Fruit fly (Drosophila melanogaster): ENCODE results near the gene CG11380.

CG11380 gene

dm6 chrX:1229098-1229497 lies 38.0 kb downstream of the CG11380 start:
- TF ChIP-seq brk (GFP tag; optimal IDR thresholded peaks at IDR 0.05), result no peak
- TF ChIP-seq foxo (GFP tag; optimal IDR thresholded peaks at IDR 0.05), result peak in 1 of 2 experiments; percentile 16

dm6 chrX:1229567-1229966 lies 38.5 kb downstream of the CG11380 start:
- TF ChIP-seq dmrt93B (GFP tag; optimal IDR thresholded peaks at IDR 0.05) (no peak), Hr78 (GFP tag; optimal IDR thresholded peaks at IDR 0.05) (no peak), dl (GFP tag; optimal IDR thresholded peaks at IDR 0.05; ENCODE audit: insufficient read depth in 1 of 2, partially characterized antibody in 2 of 2) (no peak), ey (GFP tag; optimal IDR thresholded peaks at IDR 0.05) (no peak), psq (GFP tag; optimal IDR thresholded peaks at IDR 0.05) (no peak), CrebA (GFP tag; optimal IDR thresholded peaks at IDR 0.05; ENCODE audit: borderline replicate concordance) (no peak), Abd-B (GFP tag; optimal IDR thresholded peaks at IDR 0.05) (no peak), Sp1 (GFP tag; optimal IDR thresholded peaks at IDR 0.05) (no peak), foxo (GFP tag; optimal IDR thresholded peaks at IDR 0.05) (no peak), fru (GFP tag; optimal IDR thresholded peaks at IDR 0.05) (no peak), Dif (GFP tag; optimal IDR thresholded peaks at IDR 0.05; ENCODE audit: partially characterized antibody) (no peak), jim (GFP tag; optimal IDR thresholded peaks at IDR 0.05) (no peak), GATAd (GFP tag; optimal IDR thresholded peaks at IDR 0.05) (no peak), Dfd (GFP tag; optimal IDR thresholded peaks at IDR 0.05) (no peak)

DNA sequence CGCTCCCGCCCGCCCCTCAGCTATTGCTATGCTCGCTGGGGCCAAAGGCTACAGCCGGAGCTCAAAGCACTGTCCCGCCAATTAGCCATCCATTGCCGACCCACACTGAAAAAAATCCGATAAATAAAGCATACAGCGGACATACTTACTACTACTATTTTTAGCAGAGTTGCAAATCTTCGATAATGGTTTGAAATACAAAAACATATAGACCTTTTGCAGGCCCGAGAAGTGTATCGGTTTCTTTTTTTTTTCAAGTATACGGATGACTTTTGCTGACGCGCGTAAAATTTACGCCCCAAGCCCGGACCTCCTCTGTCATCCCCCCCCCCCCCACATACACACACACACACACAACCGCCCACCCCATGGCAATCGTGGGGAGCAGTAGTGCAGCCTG lies 40.6 kb downstream of the CG11380 start:
- TF ChIP-seq Hr83 (GFP tag; optimal IDR thresholded peaks at IDR 0.05; ENCODE audit: poor library complexity, severe bottlenecking) (no peak), Dfd (GFP tag; optimal IDR thresholded peaks at IDR 0.05) (no peak), OdsH (GFP tag; optimal IDR thresholded peaks at IDR 0.05) (no peak), dl (GFP tag; optimal IDR thresholded peaks at IDR 0.05; ENCODE audit: insufficient read depth in 1 of 2, partially characterized antibody in 2 of 2) (no peak), CG9705 (GFP tag; optimal IDR thresholded peaks at IDR 0.05) (no peak), Myc (optimal IDR thresholded peaks at IDR 0.05) (no peak), br (GFP tag; optimal IDR thresholded peaks at IDR 0.05) (no peak)

dm6 chrX:1232533-1233212 lies 41.6 kb downstream of the CG11380 start:
- TF ChIP-seq N (GFP tag; optimal IDR thresholded peaks at IDR 0.05), result no peak
- no peak for TF ChIP-seq Jra (GFP tag; optimal IDR thresholded peaks at IDR 0.05)
- TF ChIP-seq psq (GFP tag; optimal IDR thresholded peaks at IDR 0.05), result peak; percentile 21

DNA sequence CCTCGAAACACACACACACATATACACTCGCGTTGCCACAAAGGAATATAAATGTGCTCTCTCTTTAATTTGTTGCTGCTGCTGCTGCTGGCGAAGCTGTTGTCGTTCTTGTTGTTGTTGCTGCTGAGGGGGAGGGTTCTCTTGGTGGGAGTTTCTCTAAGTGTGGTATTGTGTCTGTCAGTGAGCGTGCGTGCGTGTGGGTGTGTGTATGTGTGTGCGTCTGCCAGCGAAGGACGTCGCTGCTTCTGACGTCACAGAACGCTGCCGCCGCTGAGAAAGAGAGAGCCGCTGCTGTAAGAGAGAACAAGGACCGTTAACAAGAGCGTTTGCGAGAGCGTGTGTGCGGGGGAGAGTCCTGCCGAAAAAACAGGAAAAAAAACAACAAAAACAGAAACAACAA lies 42.9 kb downstream of the CG11380 start:
- no peak for TF ChIP-seq usp (GFP tag; optimal IDR thresholded peaks at IDR 0.05)
- peak; percentile 25 for TF ChIP-seq Dif (GFP tag; optimal IDR thresholded peaks at IDR 0.05; ENCODE audit: partially characterized antibody)

- TF ChIP-seq br (GFP tag; optimal IDR thresholded peaks at IDR 0.05), result peak; percentile 86
- TF ChIP-seq CG9705 (GFP tag; optimal IDR thresholded peaks at IDR 0.05), result peak; percentile 40
- peak; percentile 83 for TF ChIP-seq h (GFP tag; optimal IDR thresholded peaks at IDR 0.05)
- peak; percentile 61 for TF ChIP-seq dsf (GFP tag; optimal IDR thresholded peaks at IDR 0.05; ENCODE audit: borderline replicate concordance)
- peak; percentile 77 for TF ChIP-seq ey (GFP tag; optimal IDR thresholded peaks at IDR 0.05)
- TF ChIP-seq sage (GFP tag; optimal IDR thresholded peaks at IDR 0.05), result peak; percentile 63
- peak; percentile 60 for TF ChIP-seq OdsH (GFP tag; optimal IDR thresholded peaks at IDR 0.05)
- TF ChIP-seq rgr (GFP tag; optimal IDR thresholded peaks at IDR 0.05), result peak; percentile 74
- peak; percentile 53 for TF ChIP-seq Rel (GFP tag; optimal IDR thresholded peaks at IDR 0.05)
- peak; percentile 76 for TF ChIP-seq Rel (tag; optimal IDR thresholded peaks at IDR 0.05)
- TF ChIP-seq jim (GFP tag; optimal IDR thresholded peaks at IDR 0.05), result no peak
- TF ChIP-seq N (GFP tag; optimal IDR thresholded peaks at IDR 0.05), result no peak
- no peak for TF ChIP-seq Myc (optimal IDR thresholded peaks at IDR 0.05)
- TF ChIP-seq Hr83 (GFP tag; optimal IDR thresholded peaks at IDR 0.05; ENCODE audit: poor library complexity, severe bottlenecking), result no peak
- TF ChIP-seq CrebA (GFP tag; optimal IDR thresholded peaks at IDR 0.05; ENCODE audit: borderline replicate concordance), result no peak
- peak; percentile 82 for TF ChIP-seq HLH106 (tag; optimal IDR thresholded peaks at IDR 0.05)
- TF ChIP-seq Sp1 (GFP tag; optimal IDR thresholded peaks at IDR 0.05), result peak; percentile 76
- TF ChIP-seq foxo (GFP tag; optimal IDR thresholded peaks at IDR 0.05), result peak; percentile 13 to 75
- TF ChIP-seq psq (GFP tag; optimal IDR thresholded peaks at IDR 0.05), result peak; percentile 86
- no peak for TF ChIP-seq usp (GFP tag; optimal IDR thresholded peaks at IDR 0.05)
- no peak for TF ChIP-seq GATAd (GFP tag; optimal IDR thresholded peaks at IDR 0.05)
- TF ChIP-seq Vsx2 (GFP tag; optimal IDR thresholded peaks at IDR 0.05; ENCODE audit: partially characterized antibody), result no peak
- peak; percentile 33 for TF ChIP-seq Jra (GFP tag; optimal IDR thresholded peaks at IDR 0.05)
- TF ChIP-seq Hnf4 (GFP tag; optimal IDR thresholded peaks at IDR 0.05), result peak; percentile 69
- TF ChIP-seq sv (GFP tag; optimal IDR thresholded peaks at IDR 0.05), result peak; percentile 32
- peak; percentile 67 for TF ChIP-seq Dif (GFP tag; optimal IDR thresholded peaks at IDR 0.05; ENCODE audit: partially characterized antibody)
- no peak for TF ChIP-seq Dfd (GFP tag; optimal IDR thresholded peaks at IDR 0.05)
- TF ChIP-seq fru (GFP tag; optimal IDR thresholded peaks at IDR 0.05), result peak; percentile 89
- TF ChIP-seq CG32264 (GFP tag; optimal IDR thresholded peaks at IDR 0.05), result peak; percentile 66
- TF ChIP-seq dmrt93B (GFP tag; optimal IDR thresholded peaks at IDR 0.05), result peak; percentile 74
These were observed 43.9 kb downstream of the CG11380 start for dm6 chrX:1234817-1235617.
